Fruit fly (Drosophila melanogaster): ENCODE data around the gene CG15211.

The CG15211 gene

DNA sequence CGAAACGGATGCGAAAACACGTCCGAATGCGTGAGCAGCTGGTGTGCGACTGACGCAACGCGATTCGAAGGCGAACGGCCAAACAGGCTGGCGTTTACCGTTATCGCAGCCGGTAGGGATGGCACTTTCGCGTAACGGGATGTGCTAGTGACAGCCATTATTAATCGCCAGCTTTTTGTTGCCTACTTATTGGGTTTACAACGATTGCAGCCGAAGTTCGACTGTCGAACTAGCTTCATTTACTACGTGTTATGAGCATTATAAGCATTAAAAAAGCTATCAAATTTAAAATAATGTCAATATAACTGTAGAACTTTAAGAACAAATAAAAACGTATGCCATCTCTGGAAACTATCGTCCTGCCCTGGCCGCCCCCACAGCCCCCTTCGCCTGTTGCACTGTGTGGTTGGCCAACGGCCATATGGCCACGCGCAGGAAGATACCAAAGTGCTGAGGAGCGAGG lies 14.7 kb upstream of the CG15211 start, which contains the start of gene Rph (continued):
- no peak for TF ChIP-seq CG11398 (GFP tag; optimal IDR thresholded peaks at IDR 0.05)
- no peak for TF ChIP-seq Nf-YA (GFP tag; IDR thresholded peaks at IDR 0.05)
- no peak for TF ChIP-seq CG12071 (GFP tag; optimal IDR thresholded peaks at IDR 0.05)
- TF ChIP-seq NFAT (GFP tag; IDR thresholded peaks at IDR 0.05) = no peak
- TF ChIP-seq Sox102F (GFP tag; optimal IDR thresholded peaks at IDR 0.05) = no peak
- TF ChIP-seq Chrac-16 (GFP tag; optimal IDR thresholded peaks at IDR 0.05) = no peak
- peak; percentile 42 for TF ChIP-seq ewg (GFP tag; optimal IDR thresholded peaks at IDR 0.05)
- TF ChIP-seq Ets97D (GFP tag; optimal IDR thresholded peaks at IDR 0.05) = no peak
- no peak for TF ChIP-seq Bdp1 (GFP tag; optimal IDR thresholded peaks at IDR 0.05)
- no peak for TF ChIP-seq Tbp (GFP tag; optimal IDR thresholded peaks at IDR 0.05)
- TF ChIP-seq slbo (GFP tag; IDR thresholded peaks at IDR 0.05) = peak; percentile 46; the same call in 1 of the 2 replicates
- TF ChIP-seq Abd-B (GFP tag; optimal IDR thresholded peaks at IDR 0.05) = no peak
- TF ChIP-seq CG14667 (GFP tag; IDR thresholded peaks at IDR 0.05) = no peak
- TF ChIP-seq row (GFP tag; IDR thresholded peaks at IDR 0.05) = peak; percentile 64
- TF ChIP-seq fd96Cb (tag; optimal IDR thresholded peaks at IDR 0.05) = no peak
- no peak for TF ChIP-seq Usf (GFP tag; optimal IDR thresholded peaks at IDR 0.05)
- TF ChIP-seq gce (GFP tag; IDR thresholded peaks at IDR 0.05) = no peak
- TF ChIP-seq ase (GFP tag; IDR thresholded peaks at IDR 0.05) = no peak
- no peak for TF ChIP-seq CG3407 (GFP tag; optimal IDR thresholded peaks at IDR 0.05)
- TF ChIP-seq HmgZ (tag; optimal IDR thresholded peaks at IDR 0.05) = no peak
- TF ChIP-seq Hr78 (GFP tag; optimal IDR thresholded peaks at IDR 0.05) = no peak
- no peak for TF ChIP-seq MTF-1 (GFP tag; optimal IDR thresholded peaks at IDR 0.05; ENCODE audit: borderline replicate concordance)
- TF ChIP-seq CG18476 (GFP tag; optimal IDR thresholded peaks at IDR 0.05) = no peak
- TF ChIP-seq gem (tag; optimal IDR thresholded peaks at IDR 0.05) = no peak
- TF ChIP-seq CG6813 (GFP tag; optimal IDR thresholded peaks at IDR 0.05) = no peak
- peak; percentile 60 for TF ChIP-seq Sry-δ (GFP tag; optimal IDR thresholded peaks at IDR 0.05)
- TF ChIP-seq CG4328 (GFP tag; optimal IDR thresholded peaks at IDR 0.05) = no peak
- TF ChIP-seq Fer1 (GFP tag; optimal IDR thresholded peaks at IDR 0.05) = peak; percentile 46
- TF ChIP-seq tx (GFP tag; optimal IDR thresholded peaks at IDR 0.05) = no peak
- TF ChIP-seq aop (GFP tag; IDR thresholded peaks at IDR 0.05) = no peak
- TF ChIP-seq ci (GFP tag; IDR thresholded peaks at IDR 0.05) = no peak
- no peak for TF ChIP-seq corto (GFP tag; optimal IDR thresholded peaks at IDR 0.05)
- TF ChIP-seq Dek (tag; optimal IDR thresholded peaks at IDR 0.05) = no peak
- peak; percentile 19 for TF ChIP-seq CG15514 (GFP tag; optimal IDR thresholded peaks at IDR 0.05)
- TF ChIP-seq Sin3A (optimal IDR thresholded peaks at IDR 0.05) = no peak
- TF ChIP-seq Dip3 (GFP tag; optimal IDR thresholded peaks at IDR 0.05) = no peak
- TF ChIP-seq lmd (GFP tag; IDR thresholded peaks at IDR 0.05) = peak; percentile 12; the same call in 1 of the 2 replicates
- no peak for TF ChIP-seq CG42726 (GFP tag; IDR thresholded peaks at IDR 0.05; ENCODE audit: partially characterized antibody)
- TF ChIP-seq pros (GFP tag; optimal IDR thresholded peaks at IDR 0.05) = no peak
- no peak for TF ChIP-seq CG11085 (GFP tag; IDR thresholded peaks at IDR 0.05)
- TF ChIP-seq CG15011 (GFP tag; optimal IDR thresholded peaks at IDR 0.05) = no peak
- no peak for TF ChIP-seq trh (GFP tag; optimal IDR thresholded peaks at IDR 0.05)
- TF ChIP-seq sob (GFP tag; IDR thresholded peaks at IDR 0.05) = 0 out of 2 replicates have a peak, but pooled peaks have one; percentile 26
- no peak for TF ChIP-seq Sry-β (GFP tag; optimal IDR thresholded peaks at IDR 0.05)
- TF ChIP-seq CG4707 (GFP tag; optimal IDR thresholded peaks at IDR 0.05) = no peak
- TF ChIP-seq hkb (optimal IDR thresholded peaks at IDR 0.05) = no peak
- no peak for TF ChIP-seq hkb (GFP tag; IDR thresholded peaks at IDR 0.05)
- no peak for TF ChIP-seq schlank (tag; optimal IDR thresholded peaks at IDR 0.05)
- no peak for TF ChIP-seq CG17829 (tag; optimal IDR thresholded peaks at IDR 0.05)
- TF ChIP-seq D19A (tag; optimal IDR thresholded peaks at IDR 0.05) = no peak
- 0 out of 2 replicates have a peak, but pooled peaks have one; percentile 18 for TF ChIP-seq CG6689 (GFP tag; IDR thresholded peaks at IDR 0.05)
- TF ChIP-seq Kr (GFP tag; optimal IDR thresholded peaks at IDR 0.05) = no peak
